Worm (Caenorhabditis elegans) whole organism, L4/young adult: ENCODE results near the gene lin-52.

Source experiments
- W03F9.2 ChIP-seq: fragments of 150-350 bp; optimal IDR thresholded peaks from 2 replicates; lab custom pipeline; 2014; ENCODE audit warnings: missing biosample characterization, missing genetic modification characterization
- him-1 ChIP-seq: sonication (generic microtip); optimal IDR thresholded peaks from 2 replicates; lab custom pipeline; 2016; ENCODE audit warnings: missing genotype, missing genetic modification reagents, missing genetic modification characterization, missing compliant biosample characterization

- TF ChIP-seq W03F9.2 = no peak
- no peak for TF ChIP-seq him-1 (tag; lab: Kevin White, UChicago)
Measured at ce11 chrIII:9853667-9854620, 29.4 kb upstream of the lin-52 start.
